Fruit fly (Drosophila melanogaster) whole organism, embryonic: Measurements from ENCODE around the gene amos.

Experiments
- Aef1 ChIP-seq: fragments of 200-800 bp; sonication (Bioruptor generic); IDR thresholded peaks from 3 replicates; pipeline ENCODE4 v1.3.6; 2022; ENCODE audit warnings: missing biosample characterization, missing genetic modification characterization
- Atf3 ChIP-seq: fragments of 200-800 bp; sonication (Bioruptor generic); optimal IDR thresholded peaks from 3 replicates; lab custom pipeline; 2016; ENCODE audit warnings: missing biosample characterization, missing genetic modification characterization
- B-H2 ChIP-seq: fragments of 200-800 bp; sonication (Bioruptor generic); optimal IDR thresholded peaks from 2 replicates; lab custom pipeline; 2018; ENCODE audit warnings: missing biosample characterization, mild to moderate bottlenecking, missing genetic modification characterization
- CG10366 ChIP-seq: fragments of 200-800 bp; sonication (Bioruptor generic); IDR thresholded peaks from 2 replicates; pipeline ENCODE4 v1.3.6; 2022; ENCODE audit warnings: missing biosample characterization, missing genetic modification characterization
- CG12104 ChIP-seq: fragments of 200-800 bp; sonication (Bioruptor generic); optimal IDR thresholded peaks from 3 replicates; lab custom pipeline; 2016; ENCODE audit warnings: missing biosample characterization, missing genetic modification characterization
- CG1529 ChIP-seq: fragments of 200-800 bp; sonication (Bioruptor generic); optimal IDR thresholded peaks from 3 replicates; lab custom pipeline; 2018; ENCODE audit warnings: missing biosample characterization, missing genetic modification characterization
- CG18599 ChIP-seq: fragments of 200-800 bp; sonication (Bioruptor generic); optimal IDR thresholded peaks from 3 replicates; lab custom pipeline; 2017; ENCODE audit warnings: missing biosample characterization, missing genetic modification characterization, mild to moderate bottlenecking, moderate library complexity, missing genetic modification reagents
- CG3281 ChIP-seq: fragments of 200-800 bp; sonication (Bioruptor generic); optimal IDR thresholded peaks from 3 replicates; lab custom pipeline; 2017; ENCODE audit warnings: missing biosample characterization, mild to moderate bottlenecking, missing genetic modification characterization
- CG3726 ChIP-seq: fragments of 200-800 bp; sonication (Bioruptor generic); IDR thresholded peaks from 3 replicates; pipeline ENCODE4, ENCODE4 v1.3.6; 2022; ENCODE audit warnings: missing biosample characterization, missing genetic modification characterization
- CG4360 ChIP-seq: fragments of 200-800 bp; sonication (Bioruptor generic); IDR thresholded peaks from 2 replicates; pipeline ENCODE4 v1.3.6; 2022; ENCODE audit warnings: missing biosample characterization, missing genetic modification characterization
- CG4730 ChIP-seq: fragments of 200-800 bp; sonication (Bioruptor generic); IDR thresholded peaks from 2 replicates; pipeline ENCODE4 v1.3.6; 2022; ENCODE audit warnings: missing biosample characterization, missing genetic modification characterization
- CG7271 ChIP-seq: fragments of 200-800 bp; sonication (Bioruptor generic); optimal IDR thresholded peaks from 2 replicates; lab custom pipeline; 2018; ENCODE audit warnings: missing biosample characterization, mild to moderate bottlenecking, missing genetic modification characterization, moderate library complexity
- CG7786 ChIP-seq: fragments of 200-800 bp; sonication (Bioruptor generic); optimal IDR thresholded peaks from 2 replicates; lab custom pipeline; 2016; ENCODE audit warnings: missing biosample characterization, missing genetic modification characterization
- CG9437 ChIP-seq: fragments of 200-800 bp; sonication (Bioruptor generic); optimal IDR thresholded peaks from 2 replicates; lab custom pipeline; 2018; ENCODE audit warnings: missing biosample characterization, mild to moderate bottlenecking, missing genetic modification characterization
- CG9817 ChIP-seq: fragments of 200-800 bp; sonication (Bioruptor generic); optimal IDR thresholded peaks from 2 replicates; lab custom pipeline; 2018; ENCODE audit warnings: missing biosample characterization, mild to moderate bottlenecking, missing genetic modification characterization, moderate library complexity
- Camta ChIP-seq: fragments of 200-800 bp; sonication (Bioruptor generic); optimal IDR thresholded peaks from 2 replicates; lab custom pipeline; 2016; ENCODE audit warnings: missing biosample characterization, missing genetic modification characterization
- D19A ChIP-seq: fragments of 200-800 bp; optimal IDR thresholded peaks from 3 replicates; lab custom pipeline; 2019; ENCODE audit warnings: missing biosample characterization, mild to moderate bottlenecking, missing genetic modification characterization, moderate library complexity
- D19B ChIP-seq: fragments of 200-800 bp; sonication (Bioruptor generic); optimal IDR thresholded peaks from 2 replicates; lab custom pipeline; 2017; ENCODE audit warnings: missing biosample characterization, mild to moderate bottlenecking, missing genetic modification characterization
- Dp ChIP-seq: fragments of 200-800 bp; sonication (Bioruptor generic); optimal IDR thresholded peaks from 2 replicates; lab custom pipeline; 2018; ENCODE audit warnings: missing biosample characterization, mild to moderate bottlenecking, missing genetic modification characterization, moderate library complexity
- Drgx ChIP-seq: fragments of 200-800 bp; sonication (Bioruptor generic); IDR thresholded peaks from 2 replicates; pipeline ENCODE4 v1.3.6; 2022; ENCODE audit warnings: missing biosample characterization, missing genetic modification characterization
- ERR ChIP-seq: fragments of 200-800 bp; sonication (Bioruptor generic); optimal IDR thresholded peaks from 2 replicates; lab custom pipeline; 2016; ENCODE audit warnings: missing biosample characterization, missing genetic modification characterization
- Fer1 ChIP-seq: fragments of 200-800 bp; sonication (Bioruptor generic); optimal IDR thresholded peaks from 2 replicates; lab custom pipeline; 2017; ENCODE audit warnings: missing biosample characterization, mild to moderate bottlenecking, missing genetic modification characterization
- Fer3 ChIP-seq: fragments of 200-800 bp; sonication (Bioruptor generic); optimal IDR thresholded peaks from 2 replicates; lab custom pipeline; 2018; ENCODE audit warnings: missing biosample characterization, mild to moderate bottlenecking, missing genetic modification characterization, moderate library complexity
- H2.0 ChIP-seq: fragments of 200-800 bp; sonication (Bioruptor generic); IDR thresholded peaks from 2 replicates; pipeline ENCODE4 v1.3.6; 2022; ENCODE audit warnings: missing biosample characterization, missing genetic modification characterization
- Hr39 ChIP-seq: fragments of >200 bp; optimal IDR thresholded peaks from 2 replicates; lab custom pipeline; 2017
- Hr78 ChIP-seq, 2 experiments: fragments of 200-800 bp in 1 of 2; fragments of >200 bp in 1 of 2; sonication (Bioruptor generic) in 1 of 2; optimal IDR thresholded peaks; 2 replicates each; lab custom pipeline; 2017 to 2019; ENCODE audit warnings: missing biosample characterization in 2 of 2, missing genetic modification characterization in 2 of 2, mild to moderate bottlenecking in 1 of 2, moderate library complexity in 1 of 2
- Nf-YB ChIP-seq: fragments of 200-800 bp; sonication (Bioruptor generic); optimal IDR thresholded peaks from 3 replicates; lab custom pipeline; 2019; ENCODE audit warnings: missing biosample characterization, mild to moderate bottlenecking, missing genetic modification characterization, moderate library complexity
- Ptx1 ChIP-seq: fragments of 200-800 bp; sonication (Bioruptor generic); IDR thresholded peaks from 2 replicates; pipeline ENCODE4 v1.3.6; 2022; ENCODE audit warnings: missing biosample characterization, missing genetic modification characterization
- Scr ChIP-seq: fragments of 200-800 bp; sonication (Bioruptor generic); IDR thresholded peaks from 2 replicates; pipeline ENCODE4 v1.3.6; 2022; ENCODE audit warnings: missing biosample characterization, missing genetic modification characterization; ENCODE audit not compliant: partially characterized antibody
- Sry-δ ChIP-seq: fragments of 200-800 bp; sonication (Bioruptor generic); optimal IDR thresholded peaks from 2 replicates; lab custom pipeline; 2016; ENCODE audit warnings: missing biosample characterization, missing genetic modification characterization
- Usf ChIP-seq: fragments of 200-800 bp; sonication (Bioruptor generic); optimal IDR thresholded peaks from 2 replicates; lab custom pipeline; 2017; ENCODE audit warnings: missing genotype, missing biosample characterization, missing genetic modification characterization
- Xbp1 ChIP-seq: fragments of 200-800 bp; sonication (Bioruptor generic); optimal IDR thresholded peaks from 3 replicates; lab custom pipeline; 2016; ENCODE audit warnings: missing biosample characterization, mild to moderate bottlenecking, missing genetic modification characterization
- ac ChIP-seq: fragments of 200-800 bp; sonication (Bioruptor generic); optimal IDR thresholded peaks from 3 replicates; lab custom pipeline; 2017; ENCODE audit warnings: missing biosample characterization, mild to moderate bottlenecking, missing genetic modification characterization
- aop ChIP-seq: fragments of 200-800 bp; sonication (Bioruptor generic); IDR thresholded peaks from 2 replicates; pipeline ENCODE4 v1.3.6; 2022; ENCODE audit warnings: missing biosample characterization, missing genetic modification characterization
- danr ChIP-seq: fragments of 200-800 bp; sonication (Bioruptor generic); IDR thresholded peaks from 2 replicates; pipeline ENCODE4 v1.3.6; 2022; ENCODE audit warnings: missing biosample characterization, missing genetic modification characterization
- dimm ChIP-seq: fragments of 200-800 bp; sonication (Bioruptor generic); IDR thresholded peaks from 2 replicates; pipeline ENCODE4 v1.3.6; 2022; ENCODE audit warnings: missing biosample characterization, missing genetic modification characterization
- disco-r ChIP-seq: fragments of 200-800 bp; sonication (Bioruptor generic); optimal IDR thresholded peaks from 2 replicates; lab custom pipeline; 2016; ENCODE audit warnings: missing biosample characterization, missing genetic modification characterization
- fd102C ChIP-seq: fragments of 200-800 bp; sonication (Bioruptor generic); optimal IDR thresholded peaks from 2 replicates; lab custom pipeline; 2018; ENCODE audit warnings: missing biosample characterization, mild to moderate bottlenecking, missing genetic modification characterization, moderate library complexity
- jigr1 ChIP-seq: fragments of 200-800 bp; sonication (Bioruptor generic); IDR thresholded peaks from 3 replicates; pipeline ENCODE4 v1.3.6; 2022; ENCODE audit warnings: missing biosample characterization, missing genetic modification characterization
- ken ChIP-seq: fragments of 200-800 bp; sonication (Bioruptor generic); IDR thresholded peaks from 3 replicates; pipeline ENCODE4 v1.3.6; 2022; ENCODE audit warnings: missing biosample characterization, missing genetic modification characterization
- kni ChIP-seq: fragments of 200-800 bp; sonication (Bioruptor generic); optimal IDR thresholded peaks from 3 replicates; lab custom pipeline; 2017; ENCODE audit warnings: mild to moderate bottlenecking, missing biosample characterization, missing genetic modification reagents, missing genetic modification characterization
- lola ChIP-seq, 3 experiments: fragments of >200 bp in 2 of 3; fragments of 200-800 bp in 1 of 3; sonication (Bioruptor generic) in 1 of 3; optimal IDR thresholded peaks; 2 replicates each; lab custom pipeline; 2017 to 2019; ENCODE audit warnings: missing biosample characterization in 3 of 3, missing genetic modification characterization in 3 of 3, mild to moderate bottlenecking in 1 of 3, moderate library complexity in 1 of 3
- nau ChIP-seq: fragments of 200-800 bp; sonication (Bioruptor generic); optimal IDR thresholded peaks from 3 replicates; lab custom pipeline; 2017; ENCODE audit warnings: missing biosample characterization, mild to moderate bottlenecking, missing genetic modification characterization, missing genetic modification reagents
- seq ChIP-seq: fragments of 200-800 bp; sonication (Bioruptor generic); IDR thresholded peaks from 2 replicates; pipeline ENCODE4 v1.3.6; 2022; ENCODE audit warnings: missing biosample characterization, missing genetic modification characterization
- so ChIP-seq: fragments of 200-800 bp; sonication (Bioruptor generic); IDR thresholded peaks from 3 replicates; pipeline ENCODE4 v1.3.6; 2022; ENCODE audit warnings: missing biosample characterization, missing genetic modification characterization
- toy ChIP-seq: fragments of 200-800 bp; sonication (Bioruptor generic); IDR thresholded peaks from 2 replicates; pipeline ENCODE4 v1.3.6; 2022; ENCODE audit warnings: missing biosample characterization, missing genetic modification characterization
- trem ChIP-seq: fragments of 200-800 bp; optimal IDR thresholded peaks from 3 replicates; lab custom pipeline; 2019; ENCODE audit warnings: missing biosample characterization, mild to moderate bottlenecking, missing genetic modification characterization, moderate library complexity
- trh ChIP-seq: fragments of 200-800 bp; sonication (Bioruptor generic); optimal IDR thresholded peaks from 2 replicates; lab custom pipeline; 2016; ENCODE audit warnings: missing biosample characterization, missing genetic modification characterization
- usp ChIP-seq: fragments of >200 bp; optimal IDR thresholded peaks from 2 replicates; lab custom pipeline; 2017; ENCODE audit warnings: missing biosample characterization, missing genetic modification characterization
- vvl ChIP-seq: fragments of 200-800 bp; sonication (Bioruptor generic); IDR thresholded peaks from 2 replicates; pipeline ENCODE4 v1.3.6; 2022; ENCODE audit warnings: missing biosample characterization, missing genetic modification characterization
- zen2 ChIP-seq: fragments of 200-800 bp; sonication (Bioruptor generic); IDR thresholded peaks from 3 replicates; pipeline ENCODE4 v1.3.6; 2022; ENCODE audit warnings: missing biosample characterization, missing genetic modification characterization; ENCODE audit not compliant: partially characterized antibody

amos gene

DNA sequence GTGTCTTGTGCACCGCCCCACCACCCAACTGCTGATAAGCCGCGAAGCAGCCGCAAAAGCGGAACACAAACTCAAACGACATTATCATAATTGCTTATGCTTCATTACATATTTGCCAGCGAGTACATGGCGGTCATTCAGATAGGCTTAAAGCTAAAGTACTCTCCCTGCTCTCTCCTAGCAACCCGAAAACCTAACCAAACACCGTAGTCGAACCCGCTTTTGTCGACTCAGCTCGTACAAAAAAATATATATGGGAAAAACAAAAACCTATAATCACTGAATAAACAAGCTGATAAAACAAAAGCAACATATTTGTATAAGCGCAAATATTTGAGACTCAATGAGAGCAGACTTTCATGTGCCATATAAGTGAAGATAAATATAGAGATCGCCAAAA is 30.3 kb upstream of the amos start (continued):
- TF ChIP-seq Ptx1 (GFP tag; lab: Robert Waterston, UW) (0 out of 2 replicates have a peak, but pooled peaks have one; percentile 11), dimm (GFP tag; lab: Robert Waterston, UW) (no peak), aop (no peak), CG3726 (GFP tag; lab: Robert Waterston, UW) (0 out of 3 replicates have a peak, but pooled peaks have one; percentile 50), ac (GFP tag; lab: Kevin White, UChicago) (peak; percentile 69), CG9437 (GFP tag; lab: Kevin White, UChicago) (no peak), CG7786 (peak; percentile 72), trem (tag; lab: Kevin White, UChicago) (peak; percentile 15), CG10366 (GFP tag; lab: Robert Waterston, UW) (peak; percentile 39; the same call in 1 of the 2 replicates), Scr (GFP tag; lab: Robert Waterston, UW) (no peak), Camta (GFP tag; lab: Kevin White, UChicago) (peak; percentile 88), CG3281 (peak; percentile 89), Fer3 (tag; lab: Kevin White, UChicago) (peak; percentile 80), jigr1 (GFP tag; lab: Robert Waterston, UW) (no peak), Hr78 (GFP tag; optimal IDR thresholded peaks at IDR 0.05; lab: Kevin White, UChicago) (peak in 1 of 2 experiments; percentile 69), CG7271 (tag; lab: Kevin White, UChicago) (peak; percentile 63), H2.0 (peak; percentile 57), Sry-δ (GFP tag; lab: Kevin White, UChicago) (peak; percentile 45), vvl (GFP tag; lab: Robert Waterston, UW) (peak; percentile 48), ERR (GFP tag; lab: Kevin White, UChicago) (peak; percentile 77), fd102C (GFP tag; lab: Kevin White, UChicago) (peak; percentile 65), CG12104 (peak; percentile 84), zen2 (GFP tag; lab: Robert Waterston, UW) (no peak), Xbp1 (no peak), toy (GFP tag; lab: Robert Waterston, UW) (0 out of 2 replicates have a peak, but pooled peaks have one; percentile 26), so (GFP tag; lab: Robert Waterston, UW) (peak; percentile 58; the same call in 1 of the 3 replicates), D19B (peak; percentile 46), CG1529 (GFP tag; lab: Kevin White, UChicago) (peak; percentile 81), D19A (tag; lab: Kevin White, UChicago) (peak; percentile 43), usp (GFP tag; lab: Kevin White, UChicago) (no peak), nau (GFP tag; lab: Kevin White, UChicago) (peak; percentile 94), Usf (GFP tag; lab: Kevin White, UChicago) (peak; percentile 9), ken (GFP tag; lab: Robert Waterston, UW) (0 out of 3 replicates have a peak, but pooled peaks have one; percentile 46), Dp (no peak), trh (GFP tag; lab: Kevin White, UChicago) (peak; percentile 79), B-H2 (GFP tag; lab: Kevin White, UChicago) (peak; percentile 82), CG18599 (GFP tag; lab: Kevin White, UChicago) (peak; percentile 93), Drgx (GFP tag; lab: Robert Waterston, UW) (no peak), disco-r (GFP tag; lab: Kevin White, UChicago) (peak; percentile 76), Hr39 (no peak), Atf3 (GFP tag; lab: Kevin White, UChicago) (peak; percentile 79), CG9817 (tag; lab: Kevin White, UChicago) (peak; percentile 60), CG4730 (GFP tag; lab: Robert Waterston, UW) (no peak), danr (GFP tag; lab: Robert Waterston, UW) (peak; percentile 43; the same call in 1 of the 2 replicates), Fer1 (peak; percentile 91), kni (peak; percentile 38), Aef1 (GFP tag; lab: Robert Waterston, UW) (no peak), CG4360 (GFP tag; lab: Robert Waterston, UW) (peak; percentile 52), seq (GFP tag; lab: Robert Waterston, UW) (peak; percentile 81; the same call in 1 of the 2 replicates), lola (GFP tag; optimal IDR thresholded peaks at IDR 0.05; lab: Kevin White, UChicago) (peak in 1 of 3 experiments; percentile 61), Nf-YB (peak; percentile 74)
